Worm (Caenorhabditis elegans) whole organism, early embryonic: ENCODE measurements around the gene exc-15.

Experiments
- B0310.2 ChIP-seq: sonication (generic microtip); optimal IDR thresholded peaks from 2 replicates; lab custom pipeline; 2016; ENCODE audit warnings: mild to moderate bottlenecking, missing genetic modification characterization, missing compliant biosample characterization
- ama-1 ChIP-seq: fragments of 150-350 bp; optimal IDR thresholded peaks from 2 replicates; lab custom pipeline; 2014
- flt-1 ChIP-seq: fragments of 200-800 bp; sonication (Bioruptor generic); IDR thresholded peaks from 2 replicates; pipeline ENCODE4 v1.3.6; 2022; ENCODE audit warnings: missing genetic modification characterization, missing compliant biosample characterization

DNA sequence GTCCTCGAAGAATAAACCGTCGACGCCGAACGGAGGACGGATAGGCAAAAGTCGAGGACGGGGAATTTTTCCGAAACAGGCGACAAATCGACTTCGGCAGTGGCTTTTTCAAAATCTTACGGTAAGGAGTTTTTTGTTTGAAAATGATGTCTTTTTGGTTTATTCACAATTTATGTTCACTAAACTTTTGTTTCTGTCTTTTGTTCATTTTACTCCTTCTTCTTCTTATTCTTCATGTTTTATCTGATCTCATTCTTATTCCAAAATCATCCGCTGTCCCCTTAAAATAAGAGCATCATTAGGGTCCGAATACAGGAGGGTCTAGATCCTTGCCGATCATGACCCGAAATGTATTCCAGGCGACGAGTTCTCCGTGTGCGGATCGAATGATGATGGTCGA, 21.7 kb downstream of the exc-15 start:
- TF ChIP-seq flt-1 (no peak), ama-1 (lab: Kevin White, UChicago) (no peak), B0310.2 (tag; lab: Kevin White, UChicago) (no peak)
